Worm (Caenorhabditis elegans) whole organism, late embryonic: Measurements from ENCODE around the gene ippk-1.

Experiments
- nhr-11 ChIP-seq: fragments of 150-350 bp; optimal IDR thresholded peaks from 2 replicates; lab custom pipeline; 2014; ENCODE audit warnings: missing biosample characterization, missing genetic modification characterization
- nhr-232 ChIP-seq: sonication (generic microtip); optimal IDR thresholded peaks from 2 replicates; lab custom pipeline; 2016; ENCODE audit warnings: missing genetic modification characterization, missing compliant biosample characterization
- pag-3 ChIP-seq: sonication (generic microtip); optimal IDR thresholded peaks from 2 replicates; lab custom pipeline; 2016; ENCODE audit warnings: missing compliant biosample characterization, missing genetic modification characterization, borderline replicate concordance

DNA sequence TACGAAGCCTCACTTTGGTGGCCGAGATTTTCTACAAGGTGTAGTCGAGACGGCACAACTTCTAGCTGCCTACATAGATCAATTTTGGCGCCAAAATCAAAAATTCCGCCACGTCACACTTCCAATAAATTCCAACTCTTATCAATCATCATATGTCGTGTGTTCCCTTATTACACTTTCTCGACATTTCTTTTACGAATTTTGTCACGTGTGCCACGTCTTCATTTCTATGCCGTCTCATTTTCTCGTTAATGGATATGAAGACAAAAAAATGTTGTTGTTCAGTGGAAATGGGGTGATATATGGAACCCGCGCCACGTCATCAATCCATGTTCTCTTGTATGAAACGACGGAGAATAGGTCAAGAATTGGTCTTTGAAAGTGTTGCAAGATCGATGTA is 8.9 kb downstream of the ippk-1 start:
- TF ChIP-seq nhr-11 (tag; lab: Kevin White, UChicago) (no peak), pag-3 (tag; lab: Kevin White, UChicago) (no peak), nhr-232 (tag; lab: Kevin White, UChicago) (no peak)
